Worm (Caenorhabditis elegans): ENCODE results near the gene panl-3.

DNA sequence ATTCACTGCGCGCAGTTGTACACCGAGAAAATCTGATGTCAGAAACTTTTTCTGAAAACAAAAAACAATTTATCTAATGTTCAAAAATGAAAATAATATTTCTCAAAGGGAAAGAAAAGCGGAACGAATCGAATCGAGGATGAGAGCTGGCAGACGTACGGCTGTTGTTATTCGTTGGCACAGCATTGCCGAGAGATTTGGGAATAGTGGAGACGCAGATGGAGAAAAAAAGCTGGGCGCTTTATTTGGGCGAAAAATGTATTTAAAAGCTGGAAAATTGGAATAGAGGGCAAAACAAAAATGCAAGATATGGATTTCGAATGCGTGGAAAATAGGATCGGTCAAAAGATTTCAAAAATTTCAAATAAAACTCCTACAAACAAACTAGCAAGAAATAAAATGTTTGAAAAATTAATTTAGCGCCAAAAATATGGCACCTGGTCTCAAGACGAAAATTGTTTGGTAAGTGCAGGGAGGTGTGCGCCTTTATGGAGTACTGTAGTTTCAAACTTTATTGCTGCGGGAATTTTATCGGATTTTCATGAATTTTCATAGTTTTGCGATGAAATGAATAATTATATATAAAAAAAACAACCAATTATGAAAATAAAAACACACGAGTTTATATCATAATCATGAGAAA lies 40.4 kb downstream of the panl-3 start, which contains the start of gene gpdh-2:
- TF ChIP-seq Y48G9A.11 (GFP tag; IDR thresholded peaks at IDR 0.05) = no peak
- TF ChIP-seq hif-1 (tag; optimal IDR thresholded peaks at IDR 0.05) = no peak
- no peak for TF ChIP-seq ztf-7 (tag; optimal IDR thresholded peaks at IDR 0.05)
- TF ChIP-seq unc-39 (tag; optimal IDR thresholded peaks at IDR 0.05) = no peak
